Worm (Caenorhabditis elegans): ENCODE results near the gene his-59.
A peak's percentile ranks its signal among the peaks of the same experiment; 100 is the strongest.

The his-59 gene

DNA sequence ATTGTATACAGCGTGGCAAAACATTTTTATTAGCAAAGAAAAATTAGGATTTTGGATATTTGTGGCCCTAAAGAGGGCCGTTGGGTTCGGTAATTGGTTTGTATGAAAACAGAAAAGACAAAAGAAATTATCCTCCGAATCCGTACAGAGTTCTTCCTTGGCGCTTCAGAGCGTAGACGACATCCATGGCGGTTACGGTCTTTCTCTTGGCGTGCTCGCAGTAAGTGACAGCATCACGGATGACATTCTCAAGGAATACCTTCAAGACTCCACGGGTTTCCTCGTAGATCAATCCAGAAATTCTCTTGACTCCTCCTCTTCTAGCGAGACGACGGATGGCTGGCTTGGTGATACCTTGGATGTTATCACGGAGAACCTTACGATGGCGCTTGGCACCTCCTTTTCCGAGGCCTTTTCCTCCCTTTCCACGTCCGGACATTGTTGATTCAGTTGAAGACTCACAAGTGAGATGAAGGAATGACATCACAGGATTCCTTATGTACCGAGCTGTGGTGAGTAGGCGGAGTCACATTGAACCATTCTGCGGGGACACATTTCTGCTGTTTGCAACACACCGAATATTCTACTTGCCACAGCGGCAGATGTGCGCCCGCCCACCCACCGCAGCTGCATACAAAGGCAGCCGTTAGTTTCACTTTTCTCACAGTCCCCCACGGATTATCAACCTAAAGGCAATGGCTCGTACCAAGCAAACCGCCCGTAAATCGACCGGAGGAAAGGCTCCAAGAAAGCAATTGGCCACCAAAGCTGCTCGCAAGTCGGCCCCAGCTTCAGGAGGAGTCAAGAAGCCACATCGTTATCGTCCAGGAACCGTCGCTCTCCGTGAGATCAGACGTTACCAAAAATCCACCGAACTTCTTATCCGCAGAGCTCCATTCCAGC is at the start of gene his-59, which contains the start of gene his-60:
Gene his-59, plus strand, starts transcription at position 696 of the 903 bp plus-strand sequence.
Gene his-60, minus strand, starts transcription at position 439 of the 903 bp plus-strand sequence.
- TF ChIP-seq lsy-2 (tag; optimal IDR thresholded peaks at IDR 0.05) (no peak), dpl-1 (GFP tag; optimal IDR thresholded peaks at IDR 0.05) (peak; percentile 43), mxl-3 (GFP tag; optimal IDR thresholded peaks at IDR 0.05) (no peak), mdt-29 (GFP tag; IDR thresholded peaks at IDR 0.05) (peak; percentile 26; the same call in 1 of the 2 replicates), nhr-25 (tag; optimal IDR thresholded peaks at IDR 0.05; ENCODE audit: borderline replicate concordance, insufficient read depth) (peak; percentile 27), ama-1 (optimal IDR thresholded peaks at IDR 0.05) (peak; percentile 50), hmg-1.1 (GFP tag; IDR thresholded peaks at IDR 0.05) (peak; percentile 23; the same call in 1 of the 2 replicates), aha-1 (tag) (peak; percentile 51), lim-7 (GFP tag; IDR thresholded peaks at IDR 0.05) (peak; percentile 85), F26F4.8 (GFP tag; conservative IDR thresholded peaks at IDR 0.05) (peak; percentile 63), jun-1 (tag; optimal IDR thresholded peaks at IDR 0.05) (no peak), unc-39 (tag; optimal IDR thresholded peaks at IDR 0.05) (no peak), F44E2.7 (GFP tag; IDR thresholded peaks at IDR 0.05) (peak; percentile 77; the same call in 1 of the 2 replicates), daf-16 (GFP tag; optimal IDR thresholded peaks at IDR 0.05) (no peak), daf-16 (tag; optimal IDR thresholded peaks at IDR 0.05) (peak; percentile 62), nhr-102 (tag; optimal IDR thresholded peaks at IDR 0.05) (peak; percentile 80), lin-38 (GFP tag; IDR thresholded peaks at IDR 0.05) (peak; percentile 48), zfp-3 (GFP tag; conservative IDR thresholded peaks at IDR 0.05) (no peak), pha-4 (GFP tag; IDR thresholded peaks at IDR 0.05) (peak; percentile 21), pha-4 (tag; optimal IDR thresholded peaks at IDR 0.05) (no peak), lin-13 (GFP tag; optimal IDR thresholded peaks at IDR 0.05) (no peak), pqm-1 (tag; optimal IDR thresholded peaks at IDR 0.05) (no peak), php-3 (GFP tag; IDR thresholded peaks at IDR 0.05) (peak; percentile 59; the same call in 1 of the 2 replicates), rbr-2 (tag; optimal IDR thresholded peaks at IDR 0.05) (peak; percentile 55), nhr-6 (tag; optimal IDR thresholded peaks at IDR 0.05) (peak; percentile 82), tag-97 (GFP tag; IDR thresholded peaks at IDR 0.05) (no peak), nhr-237 (tag; optimal IDR thresholded peaks at IDR 0.05) (no peak), snpc-1.2 (GFP tag; IDR thresholded peaks at IDR 0.05) (peak; percentile 57), Y105C5A.15 (GFP tag; IDR thresholded peaks at IDR 0.05) (peak; percentile 50; the same call in 1 of the 2 replicates), set-16 (GFP tag; IDR thresholded peaks at IDR 0.05) (peak; percentile 71), duxl-1 (tag; optimal IDR thresholded peaks at IDR 0.05; ENCODE audit: poor library complexity) (no peak), vab-7 (GFP tag; IDR thresholded peaks at IDR 0.05) (peak; percentile 64), ceh-82 (tag; optimal IDR thresholded peaks at IDR 0.05) (no peak), dmd-9 (GFP tag; IDR thresholded peaks at IDR 0.05) (no peak), mes-2 (tag; optimal IDR thresholded peaks at IDR 0.05; ENCODE audit: poor library complexity, severe bottlenecking) (peak; percentile 80), nhr-48 (tag; optimal IDR thresholded peaks at IDR 0.05) (peak; percentile 82), T26A8.4 (GFP tag; IDR thresholded peaks at IDR 0.05) (no peak), nhr-111 (GFP tag; optimal IDR thresholded peaks at IDR 0.05) (no peak), lin-15B (tag; optimal IDR thresholded peaks at IDR 0.05) (no peak), hif-1 (tag; optimal IDR thresholded peaks at IDR 0.05) (no peak), skn-1 (tag; optimal IDR thresholded peaks at IDR 0.05) (no peak), tra-1 (GFP tag; IDR thresholded peaks at IDR 0.05) (peak; percentile 42; the same call in 1 of the 2 replicates), nhr-42 (GFP tag; IDR thresholded peaks at IDR 0.05) (peak; percentile 46; the same call in 1 of the 2 replicates), nhr-11 (tag; optimal IDR thresholded peaks at IDR 0.05) (no peak), hlh-11 (tag; optimal IDR thresholded peaks at IDR 0.05) (peak; percentile 76), egl-27 (tag; optimal IDR thresholded peaks at IDR 0.05) (no peak), F49E8.2 (tag; optimal IDR thresholded peaks at IDR 0.05; ENCODE audit: borderline replicate concordance) (peak; percentile 89), dve-1 (tag; optimal IDR thresholded peaks at IDR 0.05; ENCODE audit: insufficient read depth) (peak; percentile 98), nhr-10 (tag; optimal IDR thresholded peaks at IDR 0.05) (no peak)

Data from whole organism, L4 larva.